Fruit fly (Drosophila melanogaster) whole organism, embryonic: Measurements from ENCODE around the gene CG7352.

ENCODE experiments used
- CG10274 ChIP-seq: fragments of 200-800 bp; sonication (Bioruptor generic); optimal IDR thresholded peaks from 3 replicates; lab custom pipeline; 2017; ENCODE audit warnings: missing biosample characterization, mild to moderate bottlenecking, missing genetic modification characterization
- CG10366 ChIP-seq: fragments of 200-800 bp; sonication (Bioruptor generic); IDR thresholded peaks from 2 replicates; pipeline ENCODE4 v1.3.6; 2022; ENCODE audit warnings: missing biosample characterization, missing genetic modification characterization
- CG10462 ChIP-seq: fragments of 200-800 bp; sonication (Bioruptor generic); optimal IDR thresholded peaks from 2 replicates; lab custom pipeline; 2016; ENCODE audit warnings: missing biosample characterization, missing genetic modification characterization
- CG14050 ChIP-seq: fragments of 200-800 bp; sonication (Bioruptor generic); IDR thresholded peaks from 3 replicates; pipeline ENCODE4 v1.3.6; 2022; ENCODE audit warnings: missing biosample characterization, missing genetic modification characterization
- CG15696 ChIP-seq: fragments of 200-800 bp; sonication (Bioruptor generic); optimal IDR thresholded peaks from 2 replicates; lab custom pipeline; 2019; ENCODE audit warnings: missing biosample characterization, mild to moderate bottlenecking, missing genetic modification characterization, moderate library complexity
- CG17385 ChIP-seq: fragments of 200-800 bp; sonication (Bioruptor generic); optimal IDR thresholded peaks from 3 replicates; lab custom pipeline; 2018; ENCODE audit warnings: missing biosample characterization, mild to moderate bottlenecking, missing genetic modification characterization
- CG2120 ChIP-seq: fragments of 200-800 bp; sonication (Bioruptor generic); optimal IDR thresholded peaks from 3 replicates; lab custom pipeline; 2016; ENCODE audit warnings: missing biosample characterization, missing genetic modification characterization
- CG2202 ChIP-seq: fragments of 200-800 bp; sonication (Bioruptor generic); optimal IDR thresholded peaks from 2 replicates; lab custom pipeline; 2018; ENCODE audit warnings: missing biosample characterization, mild to moderate bottlenecking, missing genetic modification characterization
- CG33213 ChIP-seq: fragments of 200-800 bp; sonication (Bioruptor generic); optimal IDR thresholded peaks from 3 replicates; lab custom pipeline; 2016; ENCODE audit warnings: missing biosample characterization, missing genetic modification characterization
- CG42726 ChIP-seq: fragments of 200-800 bp; sonication (Bioruptor generic); IDR thresholded peaks from 2 replicates; pipeline ENCODE4 v1.3.6; 2022; ENCODE audit warnings: missing biosample characterization, missing genetic modification characterization; ENCODE audit not compliant: partially characterized antibody
- CG4282 ChIP-seq: fragments of 200-800 bp; sonication (Bioruptor generic); optimal IDR thresholded peaks from 2 replicates; lab custom pipeline; 2016; ENCODE audit warnings: missing biosample characterization, missing genetic modification characterization
- CG4424 ChIP-seq: fragments of 200-800 bp; sonication (Bioruptor generic); optimal IDR thresholded peaks from 3 replicates; lab custom pipeline; 2016; ENCODE audit warnings: missing biosample characterization, missing genetic modification characterization
- CG4707 ChIP-seq: fragments of 200-800 bp; sonication (Bioruptor generic); optimal IDR thresholded peaks from 2 replicates; lab custom pipeline; 2018; ENCODE audit warnings: missing biosample characterization, mild to moderate bottlenecking, missing genetic modification characterization, moderate library complexity
- CG4820 ChIP-seq: fragments of 200-800 bp; sonication (Bioruptor generic); optimal IDR thresholded peaks from 3 replicates; lab custom pipeline; 2016; ENCODE audit warnings: missing biosample characterization, missing genetic modification characterization
- CG6854 ChIP-seq: fragments of 200-800 bp; sonication (Bioruptor generic); optimal IDR thresholded peaks from 3 replicates; lab custom pipeline; 2017; ENCODE audit warnings: missing biosample characterization, mild to moderate bottlenecking, missing genetic modification characterization
- CG8478 ChIP-seq: fragments of >200 bp; optimal IDR thresholded peaks from 2 replicates; lab custom pipeline; 2018
- CG8944 ChIP-seq: fragments of 200-800 bp; sonication (Bioruptor generic); optimal IDR thresholded peaks from 3 replicates; lab custom pipeline; 2016; ENCODE audit warnings: missing biosample characterization, missing genetic modification characterization
- CG9797 ChIP-seq: fragments of 200-800 bp; sonication (Bioruptor generic); optimal IDR thresholded peaks from 3 replicates; lab custom pipeline; 2018; ENCODE audit warnings: missing biosample characterization, mild to moderate bottlenecking, missing genetic modification characterization
- CTCF ChIP-seq: fragments of 200-800 bp; sonication (Bioruptor generic); optimal IDR thresholded peaks from 2 replicates; lab custom pipeline; 2017; ENCODE audit warnings: missing biosample characterization, mild to moderate bottlenecking, missing genetic modification characterization, moderate library complexity
- Camta ChIP-seq: fragments of 200-800 bp; sonication (Bioruptor generic); optimal IDR thresholded peaks from 2 replicates; lab custom pipeline; 2016; ENCODE audit warnings: missing biosample characterization, missing genetic modification characterization
- Dfd ChIP-seq, 2 experiments: fragments of >200 bp; optimal IDR thresholded peaks; 2 replicates each; lab custom pipeline; 2017; ENCODE audit warnings: missing biosample characterization in 2 of 2, missing genetic modification characterization in 2 of 2
- Dip3 ChIP-seq: fragments of 200-800 bp; sonication (Bioruptor generic); optimal IDR thresholded peaks from 3 replicates; lab custom pipeline; 2016; ENCODE audit warnings: missing biosample characterization, missing genetic modification characterization
- Ets65A ChIP-seq: fragments of 200-800 bp; sonication (Bioruptor generic); peaks from one replicate; lab custom pipeline; 2016; ENCODE audit warnings: missing biosample characterization, missing genetic modification characterization
- Gsc ChIP-seq: fragments of 200-800 bp; sonication (Bioruptor generic); IDR thresholded peaks from 2 replicates; pipeline ENCODE4 v1.3.6; 2022; ENCODE audit warnings: missing biosample characterization, missing genetic modification characterization
- HLH54F ChIP-seq: fragments of 200-800 bp; sonication (Bioruptor generic); optimal IDR thresholded peaks from 3 replicates; lab custom pipeline; 2016; ENCODE audit warnings: missing biosample characterization, missing genetic modification characterization
- HLHmδ ChIP-seq: fragments of 200-800 bp; sonication (Bioruptor generic); optimal IDR thresholded peaks from 2 replicates; lab custom pipeline; 2018; ENCODE audit warnings: missing biosample characterization, mild to moderate bottlenecking, missing genetic modification characterization, moderate library complexity
- Hey ChIP-seq: fragments of 200-800 bp; sonication (Bioruptor generic); optimal IDR thresholded peaks from 3 replicates; lab custom pipeline; 2018; ENCODE audit warnings: missing biosample characterization, mild to moderate bottlenecking, missing genetic modification characterization
- Lim3 ChIP-seq: fragments of 200-800 bp; sonication (Bioruptor generic); IDR thresholded peaks from 2 replicates; pipeline ENCODE4 v1.3.6; 2022; ENCODE audit warnings: missing biosample characterization, missing genetic modification characterization
- MBD-R2 ChIP-seq: fragments of 200-800 bp; sonication (Bioruptor generic); IDR thresholded peaks from 2 replicates; pipeline ENCODE4 v1.3.6; 2022; ENCODE audit warnings: missing biosample characterization, missing genetic modification characterization
- Med ChIP-seq: fragments of 200-800 bp; sonication (Bioruptor generic); peaks from one replicate; lab custom pipeline; 2016; ENCODE audit warnings: missing biosample characterization, missing genetic modification characterization, mild to moderate bottlenecking, inconsistent platforms, moderate library complexity
- Nf-YC ChIP-seq: fragments of 200-800 bp; optimal IDR thresholded peaks from 3 replicates; lab custom pipeline; 2019; ENCODE audit warnings: missing biosample characterization, mild to moderate bottlenecking, missing genetic modification characterization, moderate library complexity
- Oli ChIP-seq: fragments of 200-800 bp; sonication (Bioruptor generic); optimal IDR thresholded peaks from 2 replicates; lab custom pipeline; 2018; ENCODE audit warnings: missing biosample characterization, mild to moderate bottlenecking, missing genetic modification characterization, moderate library complexity
- Tbp ChIP-seq: fragments of >200 bp; optimal IDR thresholded peaks from 2 replicates; lab custom pipeline; 2018; ENCODE audit warnings: missing biosample characterization, missing genetic modification characterization
- aop ChIP-seq: fragments of 200-800 bp; sonication (Bioruptor generic); IDR thresholded peaks from 2 replicates; pipeline ENCODE4 v1.3.6; 2022; ENCODE audit warnings: missing biosample characterization, missing genetic modification characterization
- ara ChIP-seq: fragments of 200-800 bp; sonication (Bioruptor generic); IDR thresholded peaks from 2 replicates; pipeline ENCODE4 v1.3.6; 2022; ENCODE audit warnings: missing biosample characterization, missing genetic modification characterization
- chif ChIP-seq, 2 experiments: fragments of 200-800 bp; sonication (Bioruptor generic); optimal IDR thresholded peaks; 3 replicates each; lab custom pipeline; 2016; ENCODE audit warnings: missing biosample characterization in 2 of 2, missing genetic modification characterization in 2 of 2
- ci ChIP-seq: fragments of 200-800 bp; sonication (Bioruptor generic); IDR thresholded peaks from 3 replicates; pipeline ENCODE4 v1.3.6; 2022; ENCODE audit warnings: missing biosample characterization, missing genetic modification characterization
- crc ChIP-seq: fragments of 200-800 bp; sonication (Bioruptor generic); optimal IDR thresholded peaks from 2 replicates; lab custom pipeline; 2016; ENCODE audit warnings: missing biosample characterization, missing genetic modification characterization
- crp ChIP-seq, 2 experiments: fragments of 200-800 bp; sonication (Bioruptor generic); optimal IDR thresholded peaks; 2 replicates in 1 of 2; 3 replicates in 1 of 2; lab custom pipeline; 2017; ENCODE audit warnings: missing biosample characterization in 2 of 2, missing genetic modification characterization in 2 of 2, mild to moderate bottlenecking in 1 of 2, moderate library complexity in 1 of 2
- dan ChIP-seq: fragments of 200-800 bp; sonication (Bioruptor generic); IDR thresholded peaks from 2 replicates; pipeline ENCODE4 v1.3.6; 2022; ENCODE audit warnings: missing biosample characterization, missing genetic modification characterization
- fu2 ChIP-seq: fragments of 200-800 bp; sonication (Bioruptor generic); optimal IDR thresholded peaks from 2 replicates; lab custom pipeline; 2016; ENCODE audit warnings: missing biosample characterization, missing genetic modification characterization
- knrl ChIP-seq: fragments of 200-800 bp; sonication (Bioruptor generic); IDR thresholded peaks from 3 replicates; pipeline ENCODE4 v1.3.6; 2022; ENCODE audit warnings: missing biosample characterization, missing genetic modification characterization; ENCODE audit not compliant: partially characterized antibody
- lmd ChIP-seq: fragments of 200-800 bp; sonication (Bioruptor generic); IDR thresholded peaks from 2 replicates; pipeline ENCODE4 v1.3.6; 2022; ENCODE audit warnings: missing biosample characterization, missing genetic modification characterization
- nom ChIP-seq: fragments of 200-800 bp; sonication (Bioruptor generic); optimal IDR thresholded peaks from 2 replicates; lab custom pipeline; 2017; ENCODE audit warnings: missing biosample characterization, missing genetic modification characterization, mild to moderate bottlenecking, moderate library complexity, missing genetic modification reagents
- repo ChIP-seq: fragments of 200-800 bp; sonication (Bioruptor generic); optimal IDR thresholded peaks from 2 replicates; lab custom pipeline; 2016; ENCODE audit warnings: missing biosample characterization, missing genetic modification characterization
- run ChIP-seq: fragments of 200-800 bp; sonication (Bioruptor generic); optimal IDR thresholded peaks from 3 replicates; lab custom pipeline; 2018; ENCODE audit warnings: missing biosample characterization, mild to moderate bottlenecking, missing genetic modification characterization
- sr ChIP-seq: fragments of 200-800 bp; sonication (Bioruptor generic); IDR thresholded peaks from 3 replicates; pipeline ENCODE4 v1.3.6; 2022; ENCODE audit warnings: missing biosample characterization, missing genetic modification characterization
- ssp ChIP-seq: fragments of 200-800 bp; sonication (Bioruptor generic); IDR thresholded peaks from 2 replicates; pipeline ENCODE4 v1.3.6; 2022; ENCODE audit warnings: missing biosample characterization, missing genetic modification characterization
- stwl ChIP-seq: fragments of 200-800 bp; sonication (Bioruptor generic); optimal IDR thresholded peaks from 3 replicates; lab custom pipeline; 2018; ENCODE audit warnings: missing biosample characterization, mild to moderate bottlenecking, missing genetic modification characterization, moderate library complexity
- tx ChIP-seq: fragments of 200-800 bp; sonication (Bioruptor generic); optimal IDR thresholded peaks from 2 replicates; lab custom pipeline; 2016; ENCODE audit warnings: missing biosample characterization, missing genetic modification characterization
- wdn ChIP-seq: fragments of 200-800 bp; sonication (Bioruptor generic); IDR thresholded peaks from 2 replicates; pipeline ENCODE4 v1.3.6; 2022; ENCODE audit warnings: missing biosample characterization, missing genetic modification characterization
- zen2 ChIP-seq: fragments of 200-800 bp; sonication (Bioruptor generic); IDR thresholded peaks from 3 replicates; pipeline ENCODE4 v1.3.6; 2022; ENCODE audit warnings: missing biosample characterization, missing genetic modification characterization; ENCODE audit not compliant: partially characterized antibody

The CG7352 gene

dm6 chr3R:8356626-8357290 is 9.4 kb downstream of the CG7352 start, which contains the start of gene stck (continued):
- TF ChIP-seq Gsc (GFP tag; lab: Robert Waterston, UW) = no peak
- no peak for TF ChIP-seq ssp (GFP tag; lab: Robert Waterston, UW)
- no peak for TF ChIP-seq CTCF
- TF ChIP-seq Dfd (GFP tag; optimal IDR thresholded peaks at IDR 0.05; lab: Kevin White, UChicago) = no peak
- no peak for TF ChIP-seq Lim3 (GFP tag; lab: Robert Waterston, UW)
- no peak for TF ChIP-seq aop (GFP tag; lab: Robert Waterston, UW)
- no peak for TF ChIP-seq Camta (GFP tag; lab: Kevin White, UChicago)
- TF ChIP-seq CG15696 (tag; lab: Kevin White, UChicago) = no peak
- TF ChIP-seq Oli (tag; lab: Kevin White, UChicago) = no peak
- TF ChIP-seq lmd (GFP tag; lab: Robert Waterston, UW) = no peak
- peak; percentile 78 for TF ChIP-seq CG9797 (GFP tag; lab: Kevin White, UChicago)
- 0 out of 2 replicates have a peak, but pooled peaks have one; percentile 19 for TF ChIP-seq MBD-R2 (GFP tag; lab: Robert Waterston, UW)
- TF ChIP-seq CG10462 (GFP tag; lab: Kevin White, UChicago) = no peak
- TF ChIP-seq CG10274 (GFP tag; lab: Kevin White, UChicago) = no peak
- TF ChIP-seq fu2 (GFP tag; lab: Kevin White, UChicago) = peak; percentile 26
- TF ChIP-seq CG42726 = no peak
- TF ChIP-seq CG4424 = no peak
- TF ChIP-seq zen2 (GFP tag; lab: Robert Waterston, UW) = no peak
- TF ChIP-seq CG14050 (GFP tag; lab: Robert Waterston, UW) = no peak
- no peak for TF ChIP-seq Nf-YC (tag; lab: Kevin White, UChicago)
- no peak for TF ChIP-seq nom (GFP tag; lab: Kevin White, UChicago)
- TF ChIP-seq Tbp (GFP tag; lab: Kevin White, UChicago) = no peak
- TF ChIP-seq wdn (GFP tag; lab: Robert Waterston, UW) = no peak
- no peak for TF ChIP-seq CG6854 (GFP tag; lab: Kevin White, UChicago)
- no peak for TF ChIP-seq HLH54F
- no peak for TF ChIP-seq Ets65A (GFP tag; lab: Kevin White, UChicago)
- TF ChIP-seq CG8478 (lab: Kevin White, UChicago) = no peak
- TF ChIP-seq Med (GFP tag; lab: Kevin White, UChicago) = peak; percentile 64
- TF ChIP-seq dan = no peak
- TF ChIP-seq tx = no peak
- TF ChIP-seq crp (GFP tag; optimal IDR thresholded peaks at IDR 0.05; lab: Kevin White, UChicago) = peak in 1 of 2 experiments; percentile 16
- TF ChIP-seq CG2120 (GFP tag; lab: Kevin White, UChicago) = peak; percentile 30
- TF ChIP-seq Hey (tag; lab: Kevin White, UChicago) = no peak
- no peak for TF ChIP-seq repo (GFP tag; lab: Kevin White, UChicago)
- TF ChIP-seq CG4282 (GFP tag; lab: Kevin White, UChicago) = no peak
- TF ChIP-seq CG10366 (GFP tag; lab: Robert Waterston, UW) = no peak
- no peak for TF ChIP-seq CG4820
- no peak for TF ChIP-seq HLHmδ
- TF ChIP-seq knrl (GFP tag; lab: Robert Waterston, UW) = peak; percentile 58; the same call in 2 of the 3 replicates
- no peak for TF ChIP-seq run (tag; lab: Kevin White, UChicago)
- TF ChIP-seq chif (GFP tag; optimal IDR thresholded peaks at IDR 0.05; lab: Kevin White, UChicago) = no peak
- no peak for TF ChIP-seq CG8944
- no peak for TF ChIP-seq CG2202 (tag; lab: Kevin White, UChicago)
- TF ChIP-seq CG33213 = no peak
- no peak for TF ChIP-seq crc
- TF ChIP-seq Dip3 = no peak
- peak; percentile 36 for TF ChIP-seq CG17385 (GFP tag; lab: Kevin White, UChicago)
- TF ChIP-seq CG4707 (GFP tag; lab: Kevin White, UChicago) = no peak
- TF ChIP-seq ara (GFP tag; lab: Robert Waterston, UW) = no peak
- no peak for TF ChIP-seq sr (GFP tag; lab: Robert Waterston, UW)
- peak; percentile 31 for TF ChIP-seq stwl (tag; lab: Kevin White, UChicago)
- TF ChIP-seq ci (GFP tag; lab: Robert Waterston, UW) = no peak
